Fruit fly (Drosophila melanogaster): ENCODE results near the gene Rnb.

DNA sequence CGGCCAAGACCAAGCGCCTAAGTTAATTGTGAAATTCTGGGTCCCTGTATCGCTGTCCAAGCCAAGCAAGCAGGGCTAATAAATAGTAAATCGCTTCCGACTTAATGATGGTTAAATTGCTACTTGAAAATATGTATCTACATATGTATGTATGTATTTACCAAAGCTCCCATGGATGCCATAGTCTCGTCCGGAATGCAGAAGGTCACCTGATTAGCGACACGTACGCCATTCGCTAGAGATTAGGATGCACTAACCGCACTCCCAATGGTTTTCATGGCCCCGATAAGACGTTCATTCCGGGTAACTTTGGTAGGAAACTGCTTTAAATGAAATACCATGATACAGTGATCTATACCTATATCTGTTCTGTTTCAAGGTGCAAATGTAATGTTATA is 40.4 kb downstream of the Rnb start:
- TF ChIP-seq Eip75B (GFP tag; optimal IDR thresholded peaks at IDR 0.05) (no peak), CG6276 (GFP tag; optimal IDR thresholded peaks at IDR 0.05) (no peak), cyc (GFP tag; optimal IDR thresholded peaks at IDR 0.05) (no peak), topi (GFP tag; optimal IDR thresholded peaks at IDR 0.05) (no peak), fkh (GFP tag; optimal IDR thresholded peaks at IDR 0.05) (no peak), OdsH (GFP tag; optimal IDR thresholded peaks at IDR 0.05) (no peak), Met (GFP tag; optimal IDR thresholded peaks at IDR 0.05) (no peak), Blimp-1 (GFP tag; optimal IDR thresholded peaks at IDR 0.05) (no peak), Smox (GFP tag; optimal IDR thresholded peaks at IDR 0.05) (no peak), CG15336 (GFP tag; IDR thresholded peaks at IDR 0.05) (no peak), CG16779 (tag; optimal IDR thresholded peaks at IDR 0.05) (no peak)

Data from whole organism, prepupa.